Fruit fly (Drosophila melanogaster) ovary, adult (tissue): ENCODE data around the gene Jon99Fi.

ENCODE experiments used
- CG17801 ChIP-seq: fragments of 200-800 bp; optimal IDR thresholded peaks from 2 replicates; lab custom pipeline; 2019; ENCODE audit warnings: missing biosample characterization, mild to moderate bottlenecking, missing genetic modification characterization, moderate library complexity; ENCODE audit not compliant: partially characterized antibody

Jon99Fi gene

dm6 chr3R:30512114-30512513 lies 23.4 kb downstream of the Jon99Fi start, which contains the start of gene PH4alphaNE2:
TSS of gene PH4alphaNE2 (minus strand) at chr3R:30512214.
- no peak for TF ChIP-seq CG17801 (GFP tag; lab: Kevin White, UChicago)

DNA sequence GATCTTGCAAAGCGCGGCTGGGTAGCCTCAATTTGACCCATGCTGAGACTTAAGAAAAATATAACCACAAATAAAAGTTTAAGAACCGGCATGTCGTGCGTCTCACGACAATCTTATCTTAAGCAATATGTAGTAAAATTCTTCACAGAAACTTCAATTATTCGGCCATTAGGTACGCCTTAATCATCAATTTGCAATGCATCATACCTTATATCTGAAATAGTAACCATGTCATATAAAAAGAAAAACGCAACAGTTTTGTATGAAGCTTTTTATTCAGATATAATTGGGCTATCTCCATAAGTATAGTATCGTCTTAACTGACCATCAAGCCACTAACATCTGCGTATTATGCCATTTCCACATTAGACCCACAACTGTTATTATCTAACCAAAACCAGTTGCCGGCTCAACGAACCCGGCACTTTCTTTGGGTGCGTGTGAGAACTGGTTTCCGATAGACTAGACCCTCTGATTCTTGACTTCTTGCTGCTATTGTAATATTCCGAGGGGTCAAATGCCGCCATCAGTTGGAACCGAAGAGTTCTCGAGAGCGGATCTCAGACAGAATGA lies 25.6 kb downstream of the Jon99Fi start, which contains the start of the genes CG31524 and CG9698:
TSS of gene CG31524 (minus strand) at position 101 of the 573 bp plus-strand sequence.
TSS of gene CG9698 (plus strand) at position 523 of the 573 bp plus-strand sequence.
- no peak for TF ChIP-seq CG17801 (GFP tag; lab: Kevin White, UChicago)

DNA sequence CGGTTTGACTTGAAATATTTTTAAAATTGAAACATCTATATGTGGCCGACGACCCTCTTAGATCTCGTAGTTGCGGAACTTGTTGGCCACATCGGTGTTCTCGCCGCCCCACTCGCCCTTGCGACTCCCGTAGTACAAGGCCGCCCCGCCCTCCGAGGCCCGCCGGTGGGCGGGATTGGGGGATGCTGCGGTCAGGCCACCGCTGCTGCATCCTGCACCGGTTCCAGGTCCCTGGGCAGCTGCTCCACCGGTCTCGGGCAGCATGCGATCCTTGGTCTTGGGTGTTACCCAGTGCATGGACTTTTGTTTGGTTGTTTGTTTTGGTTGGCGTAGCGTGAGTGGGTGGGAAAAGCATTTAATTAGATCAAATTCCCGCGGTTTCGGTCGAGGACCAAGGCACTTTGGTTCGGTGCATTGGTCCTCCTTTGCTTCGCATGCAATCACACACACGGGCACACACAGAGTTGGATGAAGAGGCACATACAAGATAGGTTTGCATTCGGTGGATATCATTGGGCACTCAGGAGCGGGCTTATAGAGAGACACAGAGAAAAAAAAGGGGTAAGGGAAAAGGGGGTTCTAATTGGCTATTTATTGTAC lies 29.6 kb downstream of the Jon99Fi start:
- TF ChIP-seq CG17801 (GFP tag; lab: Kevin White, UChicago): no peak

dm6 chr3R:30525629-30526028 lies 36.9 kb downstream of the Jon99Fi start:
- no peak for TF ChIP-seq CG17801 (GFP tag; lab: Kevin White, UChicago)

dm6 chr3R:30526799-30527465 lies 38.2 kb downstream of the Jon99Fi start, which contains the start of gene jdp:
TSS of gene jdp (minus strand) at chr3R:30527037.
- TF ChIP-seq CG17801 (GFP tag; lab: Kevin White, UChicago): peak; percentile 5

dm6 chr3R:30528692-30529305 lies 40.0 kb downstream of the Jon99Fi start:
- no peak for TF ChIP-seq CG17801 (GFP tag; lab: Kevin White, UChicago)

- TF ChIP-seq CG17801 (GFP tag; lab: Kevin White, UChicago): no peak
Observed at dm6 chr3R:30529570-30529969, 40.8 kb downstream of the Jon99Fi start.

dm6 chr3R:30531129-30531708 lies 42.5 kb downstream of the Jon99Fi start:
- TF ChIP-seq CG17801 (GFP tag; lab: Kevin White, UChicago): no peak

- TF ChIP-seq CG17801 (GFP tag; lab: Kevin White, UChicago): peak; percentile 63
Observed at dm6 chr3R:30531989-30532653, 43.4 kb downstream of the Jon99Fi start, which contains the start of gene tmod. TSS of gene tmod (plus strand) at chr3R:30532607.

dm6 chr3R:30534444-30534843 lies 45.7 kb downstream of the Jon99Fi start:
- TF ChIP-seq CG17801 (GFP tag; lab: Kevin White, UChicago): no peak

DNA sequence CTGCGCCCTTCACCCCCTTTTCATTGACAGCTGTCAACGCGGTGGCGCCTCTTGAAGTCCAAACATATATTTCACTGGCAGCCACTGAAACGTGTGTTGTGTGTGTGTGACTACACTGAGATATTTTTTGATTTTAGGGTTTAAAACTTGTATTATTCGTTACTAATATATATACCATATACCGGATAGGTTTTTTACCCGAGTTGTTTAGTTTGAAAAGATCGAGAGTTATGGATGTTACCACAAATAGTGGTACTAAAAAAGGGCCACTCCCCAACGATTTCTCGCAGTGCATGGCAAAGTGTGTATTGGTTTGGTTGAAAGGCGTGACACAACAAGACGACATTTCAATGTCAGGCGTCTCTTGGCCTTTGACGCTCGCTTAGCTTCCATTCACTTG lies 47.7 kb downstream of the Jon99Fi start:
- no peak for TF ChIP-seq CG17801 (GFP tag; lab: Kevin White, UChicago)

- no peak for TF ChIP-seq CG17801 (GFP tag; lab: Kevin White, UChicago)
Observed at dm6 chr3R:30536919-30537318, 48.2 kb downstream of the Jon99Fi start.
